Worm (Caenorhabditis elegans) whole organism, L4 larva: ENCODE data around the gene T06A10.2.
A peak's percentile ranks its signal among the peaks of the same experiment; 100 is the strongest.

Experiments
- F10B5.3 ChIP-seq: sonication (generic microtip); optimal IDR thresholded peaks from 2 replicates; lab custom pipeline; 2016; ENCODE audit warnings: mild to moderate bottlenecking, missing genetic modification characterization, missing compliant biosample characterization
- F44E2.7 ChIP-seq: fragments of 200-800 bp; sonication (Bioruptor generic); IDR thresholded peaks from 2 replicates; pipeline ENCODE4 v2.1.2; 2022; ENCODE audit warnings: missing genetic modification characterization, missing compliant biosample characterization
- F49E8.2 ChIP-seq: sonication (generic microtip); optimal IDR thresholded peaks from 2 replicates; lab custom pipeline; 2016; ENCODE audit warnings: missing compliant biosample characterization, mild to moderate bottlenecking, missing genetic modification characterization, borderline replicate concordance
- R02D3.7 ChIP-seq: fragments of 150-350 bp; sonication (generic microtip); optimal IDR thresholded peaks from 3 replicates; lab custom pipeline; 2014; ENCODE audit warnings: missing biosample characterization, missing genetic modification characterization
- T20F7.1 ChIP-seq: fragments of 200-800 bp; sonication (Bioruptor generic); optimal IDR thresholded peaks from 2 replicates; lab custom pipeline; 2018; ENCODE audit warnings: mild to moderate bottlenecking, missing genetic modification characterization, missing compliant biosample characterization
- T26A8.4 ChIP-seq: fragments of 200-800 bp; sonication (Bioruptor generic); IDR thresholded peaks from 2 replicates; pipeline ENCODE4 v1.3.6; 2022; ENCODE audit warnings: missing genetic modification characterization, missing compliant biosample characterization
- ZK337.2 ChIP-seq: fragments of 200-800 bp; sonication (Bioruptor generic); IDR thresholded peaks from 2 replicates; pipeline ENCODE4 v1.3.6; 2022; ENCODE audit warnings: missing genetic modification reagents, missing genetic modification characterization, missing compliant biosample characterization
- aha-1 ChIP-seq: fragments of 150-350 bp; peaks from one replicate; lab custom pipeline; 2014; ENCODE audit warnings: missing biosample characterization, missing genetic modification characterization
- aly-2 ChIP-seq: sonication (generic microtip); optimal IDR thresholded peaks from 2 replicates; lab custom pipeline; 2018; ENCODE audit warnings: missing biosample characterization, missing genetic modification characterization
- daf-16 ChIP-seq, 3 experiments: sonication (generic microtip); optimal IDR thresholded peaks; 2 replicates each; lab custom pipeline; 2016 to 2017; ENCODE audit warnings: missing genetic modification characterization in 3 of 3, missing genetic modification reagents in 3 of 3, mild to moderate bottlenecking in 2 of 3, missing compliant biosample characterization in 2 of 3, missing biosample characterization in 1 of 3, moderate library complexity in 1 of 3
- daf-8 ChIP-seq: fragments of 200-800 bp; sonication (Bioruptor generic); IDR thresholded peaks from 2 replicates; pipeline ENCODE4 v1.3.6; 2022; ENCODE audit warnings: missing genetic modification characterization, missing compliant biosample characterization
- dmd-6 ChIP-seq: fragments of 200-800 bp; sonication (Bioruptor generic); IDR thresholded peaks from 2 replicates; pipeline ENCODE4 v1.3.6; 2022; ENCODE audit warnings: missing genetic modification reagents, missing genetic modification characterization, missing compliant biosample characterization
- dmd-9 ChIP-seq: fragments of 200-800 bp; sonication (Bioruptor generic); IDR thresholded peaks from 2 replicates; pipeline ENCODE4 v1.3.6; 2022; ENCODE audit warnings: missing genetic modification reagents, missing genetic modification characterization, missing compliant biosample characterization
- dpl-1 ChIP-seq: fragments of 150-350 bp; optimal IDR thresholded peaks from 2 replicates; lab custom pipeline; 2014; ENCODE audit warnings: missing biosample characterization, missing genetic modification reagents, missing genetic modification characterization
- dve-1 ChIP-seq: sonication (generic microtip); optimal IDR thresholded peaks from 2 replicates; lab custom pipeline; 2017; ENCODE audit warnings: antibody characterized with exemption, mild to moderate bottlenecking, missing genetic modification characterization, missing compliant biosample characterization; ENCODE audit not compliant: insufficient read depth
- egl-43 ChIP-seq: fragments of 200-800 bp; sonication (Bioruptor generic); IDR thresholded peaks from 2 replicates; pipeline ENCODE4 v1.3.6; 2022; ENCODE audit warnings: missing genetic modification reagents, missing genetic modification characterization, missing compliant biosample characterization
- fkh-10 ChIP-seq: fragments of 150-350 bp; optimal IDR thresholded peaks from 2 replicates; lab custom pipeline; 2014; ENCODE audit warnings: missing biosample characterization, missing genetic modification reagents, missing genetic modification characterization
- hif-1 ChIP-seq, 2 experiments: sonication (generic microtip); optimal IDR thresholded peaks; 2 replicates each; lab custom pipeline; 2016 to 2017; ENCODE audit warnings: missing compliant biosample characterization in 2 of 2, missing genetic modification characterization in 2 of 2, missing genetic modification reagents in 2 of 2, missing genotype in 2 of 2, mild to moderate bottlenecking in 1 of 2
- hlh-11 ChIP-seq: fragments of 200-800 bp; sonication (Bioruptor generic); optimal IDR thresholded peaks from 2 replicates; lab custom pipeline; 2018; ENCODE audit warnings: mild to moderate bottlenecking, missing genetic modification characterization, missing compliant biosample characterization
- hmg-1.1 ChIP-seq: fragments of 200-800 bp; sonication (Bioruptor generic); IDR thresholded peaks from 2 replicates; pipeline ENCODE4 v1.3.6; 2022; ENCODE audit warnings: missing genetic modification reagents, missing genetic modification characterization, missing compliant biosample characterization
- jun-1 ChIP-seq: fragments of 150-350 bp; optimal IDR thresholded peaks from 2 replicates; lab custom pipeline; 2014; ENCODE audit warnings: missing biosample characterization, missing genetic modification reagents, missing genetic modification characterization
- lin-13 ChIP-seq: fragments of 150-350 bp; optimal IDR thresholded peaks from 2 replicates; lab custom pipeline; 2014; ENCODE audit warnings: missing biosample characterization, missing genetic modification reagents, missing genetic modification characterization
- lin-39 ChIP-seq: fragments of 150-350 bp; optimal IDR thresholded peaks from 2 replicates; lab custom pipeline; 2014; ENCODE audit warnings: missing biosample characterization, missing genetic modification reagents, missing genetic modification characterization
- madf-5 ChIP-seq, 2 experiments: fragments of 200-800 bp; sonication (Bioruptor generic); IDR thresholded peaks; 2 replicates each; pipeline ENCODE4 v1.3.6; 2022; ENCODE audit warnings: missing compliant biosample characterization in 2 of 2, missing genetic modification characterization in 2 of 2
- mdl-1 ChIP-seq, 2 experiments: fragments of 150-350 bp in 1 of 2; sonication (generic microtip) in 1 of 2; optimal IDR thresholded peaks; 2 replicates each; lab custom pipeline; 2014 to 2017; ENCODE audit warnings: missing biosample characterization in 2 of 2, missing genetic modification characterization in 2 of 2
- mdt-29 ChIP-seq: fragments of 200-800 bp; sonication (Bioruptor generic); IDR thresholded peaks from 2 replicates; pipeline ENCODE4 v1.3.6; 2022; ENCODE audit warnings: missing genetic modification reagents, missing genetic modification characterization, missing compliant biosample characterization
- mxl-3 ChIP-seq: fragments of 200-800 bp; sonication (Bioruptor generic); optimal IDR thresholded peaks from 2 replicates; lab custom pipeline; 2018; ENCODE audit warnings: mild to moderate bottlenecking, missing genetic modification characterization, missing compliant biosample characterization
- nhr-102 ChIP-seq: sonication (generic microtip); optimal IDR thresholded peaks from 2 replicates; lab custom pipeline; 2016; ENCODE audit warnings: mild to moderate bottlenecking, missing genetic modification characterization, moderate library complexity, missing compliant biosample characterization
- nhr-11 ChIP-seq: fragments of 150-350 bp; optimal IDR thresholded peaks from 2 replicates; lab custom pipeline; 2014; ENCODE audit warnings: missing biosample characterization, missing genetic modification characterization
- nhr-237 ChIP-seq: sonication (generic microtip); optimal IDR thresholded peaks from 2 replicates; lab custom pipeline; 2017; ENCODE audit warnings: missing biosample characterization, missing genetic modification characterization
- nhr-25 ChIP-seq: sonication (generic microtip); optimal IDR thresholded peaks from 2 replicates; lab custom pipeline; 2017; ENCODE audit warnings: missing genetic modification characterization, mild to moderate bottlenecking, missing compliant biosample characterization, antibody characterized with exemption, moderate library complexity, borderline replicate concordance; ENCODE audit not compliant: insufficient read depth
- nhr-28 ChIP-seq: fragments of 150-350 bp; optimal IDR thresholded peaks from 2 replicates; lab custom pipeline; 2014; ENCODE audit warnings: missing biosample characterization, missing genetic modification characterization
- nhr-41 ChIP-seq: fragments of 200-800 bp; sonication (Bioruptor generic); IDR thresholded peaks from 2 replicates; pipeline ENCODE4 v1.3.6; 2022; ENCODE audit warnings: missing genetic modification reagents, missing genetic modification characterization, missing compliant biosample characterization
- nhr-48 ChIP-seq: sonication (generic microtip); optimal IDR thresholded peaks from 2 replicates; lab custom pipeline; 2016; ENCODE audit warnings: mild to moderate bottlenecking, missing genetic modification characterization, missing compliant biosample characterization
- nhr-76 ChIP-seq: fragments of 150-350 bp; optimal IDR thresholded peaks from 2 replicates; lab custom pipeline; 2014; ENCODE audit warnings: missing biosample characterization, missing genetic modification characterization
- pha-4 ChIP-seq, 2 experiments: fragments of 150-350 bp in 1 of 2; fragments of 200-800 bp in 1 of 2; sonication (Bioruptor generic) in 1 of 2; IDR thresholded peaks in 1 of 2; optimal IDR thresholded peaks in 1 of 2; 2 replicates each; pipeline versions ENCODE4 v1.3.6 to Lab custom; 2014 to 2022; ENCODE audit warnings: missing genetic modification characterization in 2 of 2, missing genetic modification reagents in 2 of 2, missing biosample characterization in 1 of 2, missing compliant biosample characterization in 1 of 2
- rbr-2 ChIP-seq: sonication (generic microtip); optimal IDR thresholded peaks from 2 replicates; lab custom pipeline; 2016; ENCODE audit warnings: missing genotype, missing genetic modification characterization, missing compliant biosample characterization
- sdz-12 ChIP-seq: fragments of 200-800 bp; sonication (Bioruptor generic); optimal IDR thresholded peaks from 2 replicates; lab custom pipeline; 2018; ENCODE audit warnings: mild to moderate bottlenecking, missing genetic modification characterization, missing compliant biosample characterization
- skn-1 ChIP-seq: fragments of 150-350 bp; optimal IDR thresholded peaks from 2 replicates; lab custom pipeline; 2014; ENCODE audit warnings: missing biosample characterization, missing genetic modification characterization
- spr-1 ChIP-seq: sonication (generic microtip); optimal IDR thresholded peaks from 2 replicates; lab custom pipeline; 2016; ENCODE audit warnings: mild to moderate bottlenecking, missing genetic modification characterization, missing compliant biosample characterization
- tra-1 ChIP-seq: fragments of 200-800 bp; sonication (Bioruptor generic); IDR thresholded peaks from 2 replicates; pipeline ENCODE4 v1.3.6; 2022; ENCODE audit warnings: missing genetic modification reagents, missing genetic modification characterization, missing compliant biosample characterization
- unc-130 ChIP-seq: sonication (generic microtip); optimal IDR thresholded peaks from 2 replicates; lab custom pipeline; 2016; ENCODE audit warnings: missing genetic modification reagents, missing genetic modification characterization, missing compliant biosample characterization
- zfp-2 ChIP-seq: sonication (generic microtip); optimal IDR thresholded peaks from 2 replicates; lab custom pipeline; 2016; ENCODE audit warnings: mild to moderate bottlenecking, missing genetic modification characterization, missing compliant biosample characterization
- zfp-3 ChIP-seq: fragments of 200-800 bp; sonication (Bioruptor generic); conservative IDR thresholded peaks from 2 replicates; pipeline ENCODE4 v1.3.6; 2022; ENCODE audit warnings: missing genetic modification reagents, missing genetic modification characterization, missing compliant biosample characterization
- zip-11 ChIP-seq: fragments of 200-800 bp; sonication (Bioruptor generic); IDR thresholded peaks from 2 replicates; pipeline ENCODE4 v1.3.6; 2022; ENCODE audit warnings: missing genetic modification characterization, missing compliant biosample characterization

Gene T06A10.2

DNA sequence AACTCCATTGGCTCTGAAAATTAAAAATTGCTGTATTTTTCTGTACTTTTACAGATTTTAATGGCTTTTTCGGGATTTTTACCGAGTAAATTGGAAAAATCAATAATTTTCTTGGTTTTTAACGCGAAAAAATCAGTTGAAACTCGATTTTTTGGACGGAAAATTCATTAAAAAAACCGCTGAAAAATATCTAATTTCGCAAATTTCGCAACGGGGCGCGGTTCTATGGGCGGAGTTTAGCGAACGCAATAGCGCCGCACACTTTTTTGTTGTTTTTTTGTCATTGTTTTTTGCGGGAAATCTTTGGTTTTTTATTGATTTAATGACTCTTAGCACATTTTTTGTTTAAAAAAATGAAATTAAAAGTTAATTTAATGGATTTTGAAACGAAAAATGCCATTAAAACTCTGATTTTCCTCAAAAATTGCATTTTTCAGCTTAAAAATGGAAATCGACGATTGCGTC is 31.9 kb upstream of the T06A10.2 start, which contains the start of the genes mel-46 and lsy-13 (continued):
- TF ChIP-seq hif-1 (tag; optimal IDR thresholded peaks at IDR 0.05; lab: Kevin White, UChicago) (peak in 1 of 2 experiments; percentile 43), sdz-12 (no peak), dve-1 (tag; lab: Kevin White, UChicago) (peak; percentile 29), tra-1 (GFP tag; lab: Robert Waterston, UW) (no peak), zip-11 (GFP tag; lab: Robert Waterston, UW) (no peak), pha-4 (GFP tag; IDR thresholded peaks at IDR 0.05; lab: Robert Waterston, UW) (no peak), pha-4 (tag; optimal IDR thresholded peaks at IDR 0.05; lab: Kevin White, UChicago) (no peak), dmd-6 (GFP tag; lab: Robert Waterston, UW) (no peak), nhr-48 (tag; lab: Kevin White, UChicago) (no peak), unc-130 (GFP tag; lab: Kevin White, UChicago) (peak; percentile 55), mxl-3 (GFP tag; lab: Kevin White, UChicago) (no peak), mdl-1 (tag; optimal IDR thresholded peaks at IDR 0.05; lab: Kevin White, UChicago) (no peak), mdt-29 (GFP tag; lab: Robert Waterston, UW) (no peak), nhr-25 (tag; lab: Kevin White, UChicago) (no peak), T20F7.1 (GFP tag; lab: Kevin White, UChicago) (no peak), hmg-1.1 (GFP tag; lab: Robert Waterston, UW) (peak; percentile 39; the same call in 1 of the 2 replicates), R02D3.7 (tag; lab: Kevin White, UChicago) (no peak), aha-1 (tag; lab: Kevin White, UChicago) (peak; percentile 73), nhr-102 (tag; lab: Kevin White, UChicago) (no peak), zfp-3 (GFP tag; lab: Robert Waterston, UW) (no peak), daf-16 (GFP tag; optimal IDR thresholded peaks at IDR 0.05; lab: Kevin White, UChicago) (peak in 1 of 2 experiments; percentile 2), daf-16 (tag; optimal IDR thresholded peaks at IDR 0.05; lab: Kevin White, UChicago) (peak; percentile 52), egl-43 (GFP tag; lab: Robert Waterston, UW) (no peak), madf-5 (GFP tag; IDR thresholded peaks at IDR 0.05; lab: Robert Waterston, UW) (no peak), jun-1 (no peak), nhr-28 (tag; lab: Kevin White, UChicago) (no peak), lin-13 (peak; percentile 1), zfp-2 (tag; lab: Kevin White, UChicago) (no peak), hlh-11 (tag; lab: Kevin White, UChicago) (peak; percentile 5), nhr-11 (no peak), aly-2 (tag; lab: Kevin White, UChicago) (no peak), dmd-9 (no peak), fkh-10 (no peak), F10B5.3 (no peak), spr-1 (no peak), ZK337.2 (no peak), nhr-237 (no peak), F49E8.2 (tag; lab: Kevin White, UChicago) (no peak), rbr-2 (tag; lab: Kevin White, UChicago) (peak; percentile 52), F44E2.7 (no peak), nhr-41 (no peak), T26A8.4 (no peak), lin-39 (tag; lab: Kevin White, UChicago) (no peak), daf-8 (no peak), skn-1 (tag; lab: Kevin White, UChicago) (no peak), nhr-76 (no peak), dpl-1 (GFP tag; lab: Kevin White, UChicago) (peak; percentile 55)
